Worm (Caenorhabditis elegans): ENCODE data around the gene vha-18.

The vha-18 gene

ce11 chrV:8380076-8380475 is 33.2 kb downstream of the vha-18 start:
- TF ChIP-seq ceh-13 (GFP tag; optimal IDR thresholded peaks at IDR 0.05) (no peak), tbx-11 (GFP tag; IDR thresholded peaks at IDR 0.05) (no peak), B0310.2 (tag; optimal IDR thresholded peaks at IDR 0.05) (no peak), ets-7 (tag; optimal IDR thresholded peaks at IDR 0.05) (no peak), ama-1 (optimal IDR thresholded peaks at IDR 0.05) (no peak), hmg-4 (GFP tag; optimal IDR thresholded peaks at IDR 0.05) (no peak), tbx-37 (GFP tag; conservative IDR thresholded peaks at IDR 0.05) (no peak), ceh-36 (tag; optimal IDR thresholded peaks at IDR 0.05) (no peak), F13C5.2 (tag; optimal IDR thresholded peaks at IDR 0.05) (no peak), sea-1 (GFP tag; conservative IDR thresholded peaks at IDR 0.05) (no peak), scrt-1 (GFP tag; IDR thresholded peaks at IDR 0.05) (no peak), flt-1 (GFP tag; IDR thresholded peaks at IDR 0.05) (no peak), hmbx-1 (tag; optimal IDR thresholded peaks at IDR 0.05) (no peak), hnd-1 (tag; optimal IDR thresholded peaks at IDR 0.05) (no peak)

ce11 chrV:8379206-8379605 is 34.1 kb downstream of the vha-18 start, which contains the start of gene F52E1.5:
Gene F52E1.5, plus strand, starts transcription at chrV:8379506.
- TF ChIP-seq ceh-13 (GFP tag; optimal IDR thresholded peaks at IDR 0.05) (no peak), tra-4 (tag; optimal IDR thresholded peaks at IDR 0.05) (no peak), F13C5.2 (tag; optimal IDR thresholded peaks at IDR 0.05) (no peak), tbx-37 (GFP tag; conservative IDR thresholded peaks at IDR 0.05) (no peak), aly-1 (tag; optimal IDR thresholded peaks at IDR 0.05) (no peak), sea-1 (GFP tag; conservative IDR thresholded peaks at IDR 0.05) (no peak), flt-1 (GFP tag; IDR thresholded peaks at IDR 0.05) (no peak), hmg-4 (GFP tag; optimal IDR thresholded peaks at IDR 0.05) (no peak), pes-1 (GFP tag; IDR thresholded peaks at IDR 0.05) (no peak), ets-7 (tag; optimal IDR thresholded peaks at IDR 0.05) (no peak), hmbx-1 (tag; optimal IDR thresholded peaks at IDR 0.05) (no peak), ama-1 (optimal IDR thresholded peaks at IDR 0.05) (no peak), B0310.2 (tag; optimal IDR thresholded peaks at IDR 0.05) (no peak), scrt-1 (GFP tag; IDR thresholded peaks at IDR 0.05) (no peak), tbx-11 (GFP tag; IDR thresholded peaks at IDR 0.05) (no peak), hnd-1 (tag; optimal IDR thresholded peaks at IDR 0.05) (no peak), ceh-36 (tag; optimal IDR thresholded peaks at IDR 0.05) (no peak)

ce11 chrV:8375849-8376248 is 37.4 kb downstream of the vha-18 start, which contains the start of gene F38E1.3:
Gene F38E1.3, plus strand, starts transcription at chrV:8376149.
- TF ChIP-seq F13C5.2 (tag; optimal IDR thresholded peaks at IDR 0.05) (no peak), ets-7 (tag; optimal IDR thresholded peaks at IDR 0.05) (no peak), hnd-1 (tag; optimal IDR thresholded peaks at IDR 0.05) (no peak), scrt-1 (GFP tag; IDR thresholded peaks at IDR 0.05) (no peak), aly-1 (tag; optimal IDR thresholded peaks at IDR 0.05) (no peak), tbx-37 (GFP tag; conservative IDR thresholded peaks at IDR 0.05) (no peak), tbx-11 (GFP tag; IDR thresholded peaks at IDR 0.05) (no peak), hmg-4 (GFP tag; optimal IDR thresholded peaks at IDR 0.05) (no peak), B0310.2 (tag; optimal IDR thresholded peaks at IDR 0.05) (no peak), ceh-13 (GFP tag; optimal IDR thresholded peaks at IDR 0.05) (no peak), pes-1 (GFP tag; IDR thresholded peaks at IDR 0.05) (no peak), flt-1 (GFP tag; IDR thresholded peaks at IDR 0.05) (no peak), ama-1 (optimal IDR thresholded peaks at IDR 0.05) (no peak), ceh-36 (tag; optimal IDR thresholded peaks at IDR 0.05) (no peak), sea-1 (GFP tag; conservative IDR thresholded peaks at IDR 0.05) (no peak), tra-4 (tag; optimal IDR thresholded peaks at IDR 0.05) (no peak), hmbx-1 (tag; optimal IDR thresholded peaks at IDR 0.05) (no peak)

- TF ChIP-seq hnd-1 (tag; optimal IDR thresholded peaks at IDR 0.05) (no peak), tra-4 (tag; optimal IDR thresholded peaks at IDR 0.05) (no peak), tbx-37 (GFP tag; conservative IDR thresholded peaks at IDR 0.05) (no peak), hmg-4 (GFP tag; optimal IDR thresholded peaks at IDR 0.05) (no peak), ceh-36 (tag; optimal IDR thresholded peaks at IDR 0.05) (no peak), aly-1 (tag; optimal IDR thresholded peaks at IDR 0.05) (no peak), B0310.2 (tag; optimal IDR thresholded peaks at IDR 0.05) (no peak), flt-1 (GFP tag; IDR thresholded peaks at IDR 0.05) (no peak), ets-7 (tag; optimal IDR thresholded peaks at IDR 0.05) (no peak), hmbx-1 (tag; optimal IDR thresholded peaks at IDR 0.05) (no peak), F13C5.2 (tag; optimal IDR thresholded peaks at IDR 0.05) (no peak), sea-1 (GFP tag; conservative IDR thresholded peaks at IDR 0.05) (no peak), ama-1 (optimal IDR thresholded peaks at IDR 0.05) (no peak), scrt-1 (GFP tag; IDR thresholded peaks at IDR 0.05) (no peak), pes-1 (GFP tag; IDR thresholded peaks at IDR 0.05) (no peak), tbx-11 (GFP tag; IDR thresholded peaks at IDR 0.05) (no peak), ceh-13 (GFP tag; optimal IDR thresholded peaks at IDR 0.05) (no peak)
Observed at ce11 chrV:8375419-8375818, 37.9 kb downstream of the vha-18 start, which contains the start of gene F38E1.10. Gene F38E1.10, minus strand, starts transcription at chrV:8375519.

ce11 chrV:8370705-8371104 is 42.6 kb downstream of the vha-18 start, which contains the start of gene gpa-2:
Gene gpa-2, plus strand, starts transcription at chrV:8371005.
- TF ChIP-seq ets-7 (tag; optimal IDR thresholded peaks at IDR 0.05), result no peak
- TF ChIP-seq tra-4 (tag; optimal IDR thresholded peaks at IDR 0.05), result no peak
- TF ChIP-seq ama-1 (optimal IDR thresholded peaks at IDR 0.05), result no peak
- no peak for TF ChIP-seq F13C5.2 (tag; optimal IDR thresholded peaks at IDR 0.05)
- TF ChIP-seq hmbx-1 (tag; optimal IDR thresholded peaks at IDR 0.05), result no peak
- TF ChIP-seq hnd-1 (tag; optimal IDR thresholded peaks at IDR 0.05), result no peak

Measured in whole organism, early embryonic.